Fruit fly (Drosophila melanogaster) whole organism, embryonic: ENCODE results near the gene mad2.

ENCODE experiments used
- ATbp ChIP-seq: fragments of 200-800 bp; sonication (Bioruptor generic); optimal IDR thresholded peaks from 2 replicates; lab custom pipeline; 2017; ENCODE audit warnings: missing biosample characterization, mild to moderate bottlenecking, missing genetic modification characterization, missing genetic modification reagents
- Asciz ChIP-seq: fragments of 200-800 bp; sonication (Bioruptor generic); optimal IDR thresholded peaks from 2 replicates; lab custom pipeline; 2017; ENCODE audit warnings: missing biosample characterization, mild to moderate bottlenecking, missing genetic modification characterization, missing genetic modification reagents
- Bdp1 ChIP-seq: fragments of 200-800 bp; sonication (Bioruptor generic); optimal IDR thresholded peaks from 3 replicates; lab custom pipeline; 2016; ENCODE audit warnings: missing biosample characterization, missing genetic modification characterization
- Blimp-1 ChIP-seq: fragments of 200-800 bp; sonication (Bioruptor generic); optimal IDR thresholded peaks from 3 replicates; lab custom pipeline; 2018; ENCODE audit warnings: missing biosample characterization, missing genetic modification characterization, mild to moderate bottlenecking, moderate library complexity, missing genetic modification reagents
- C15 ChIP-seq: fragments of 200-800 bp; sonication (Bioruptor generic); IDR thresholded peaks from 3 replicates; pipeline ENCODE4 v1.3.6; 2022; ENCODE audit warnings: missing biosample characterization, missing genetic modification characterization
- CG10431 ChIP-seq: fragments of 200-800 bp; sonication (Bioruptor generic); optimal IDR thresholded peaks from 3 replicates; lab custom pipeline; 2018; ENCODE audit warnings: missing biosample characterization, mild to moderate bottlenecking, missing genetic modification characterization
- CG10654 ChIP-seq: fragments of 200-800 bp; sonication (Bioruptor generic); optimal IDR thresholded peaks from 2 replicates; lab custom pipeline; 2016; ENCODE audit warnings: missing biosample characterization, missing genetic modification characterization
- CG10979 ChIP-seq: fragments of 200-800 bp; sonication (Bioruptor generic); optimal IDR thresholded peaks from 2 replicates; lab custom pipeline; 2018; ENCODE audit warnings: missing biosample characterization, mild to moderate bottlenecking, missing genetic modification characterization, moderate library complexity
- CG11247 ChIP-seq: fragments of 200-800 bp; sonication (Bioruptor generic); IDR thresholded peaks from 2 replicates; pipeline ENCODE4 v1.3.6; 2022; ENCODE audit warnings: missing biosample characterization, missing genetic modification characterization
- CG11456 ChIP-seq: fragments of 200-800 bp; sonication (Bioruptor generic); IDR thresholded peaks from 3 replicates; pipeline ENCODE4 v1.3.6; 2022; ENCODE audit warnings: missing biosample characterization, missing genetic modification characterization
- CG11504 ChIP-seq: fragments of 200-800 bp; sonication (Bioruptor generic); optimal IDR thresholded peaks from 3 replicates; lab custom pipeline; 2019; ENCODE audit warnings: missing biosample characterization, mild to moderate bottlenecking, missing genetic modification characterization, moderate library complexity
- CG12071 ChIP-seq: fragments of 200-800 bp; sonication (Bioruptor generic); optimal IDR thresholded peaks from 3 replicates; lab custom pipeline; 2018; ENCODE audit warnings: missing biosample characterization, mild to moderate bottlenecking, missing genetic modification characterization
- CG14667 ChIP-seq: fragments of 200-800 bp; sonication (Bioruptor generic); IDR thresholded peaks from 2 replicates; pipeline ENCODE4 v1.3.6; 2022; ENCODE audit warnings: missing biosample characterization, missing genetic modification characterization
- CG17328 ChIP-seq: fragments of 200-800 bp; sonication (Bioruptor generic); IDR thresholded peaks from 2 replicates; pipeline ENCODE4 v1.3.6; 2022; ENCODE audit warnings: missing biosample characterization, missing genetic modification characterization
- CG30020 ChIP-seq: fragments of 200-800 bp; optimal IDR thresholded peaks from 2 replicates; lab custom pipeline; 2019; ENCODE audit warnings: missing biosample characterization, mild to moderate bottlenecking, missing genetic modification characterization, moderate library complexity
- CG3163 ChIP-seq: fragments of 200-800 bp; sonication (Bioruptor generic); optimal IDR thresholded peaks from 3 replicates; lab custom pipeline; 2016; ENCODE audit warnings: missing biosample characterization, missing genetic modification characterization
- CG34376 ChIP-seq: fragments of 200-800 bp; sonication (Bioruptor generic); optimal IDR thresholded peaks from 2 replicates; lab custom pipeline; 2018; ENCODE audit warnings: missing biosample characterization, mild to moderate bottlenecking, missing genetic modification characterization
- CG43689 ChIP-seq: fragments of 200-800 bp; sonication (Bioruptor generic); IDR thresholded peaks from 2 replicates; pipeline ENCODE4 v1.3.6; 2022; ENCODE audit warnings: missing biosample characterization, missing genetic modification characterization
- CG4617 ChIP-seq: fragments of 200-800 bp; sonication (Bioruptor generic); optimal IDR thresholded peaks from 3 replicates; lab custom pipeline; 2016; ENCODE audit warnings: missing biosample characterization, missing genetic modification characterization, borderline replicate concordance
- CG6254 ChIP-seq: fragments of 200-800 bp; sonication (Bioruptor generic); optimal IDR thresholded peaks from 3 replicates; lab custom pipeline; 2017; ENCODE audit warnings: mild to moderate bottlenecking, missing biosample characterization, missing genetic modification reagents, missing genetic modification characterization
- CG8290 ChIP-seq, 3 experiments: fragments of 200-800 bp; sonication (Bioruptor generic); optimal IDR thresholded peaks; 2 replicates each; lab custom pipeline; 2016 to 2019; ENCODE audit warnings: missing biosample characterization in 3 of 3, missing genetic modification characterization in 3 of 3, mild to moderate bottlenecking in 2 of 3, moderate library complexity in 1 of 3
- D ChIP-seq, 2 experiments: fragments of 200-800 bp in 1 of 2; fragments of >200 bp in 1 of 2; sonication (Bioruptor generic) in 1 of 2; optimal IDR thresholded peaks; 2 replicates in 1 of 2; 3 replicates in 1 of 2; lab custom pipeline; 2017; ENCODE audit warnings: mild to moderate bottlenecking in 1 of 2, missing biosample characterization in 1 of 2, missing genetic modification characterization in 1 of 2, missing genetic modification reagents in 1 of 2
- Doc2 ChIP-seq: fragments of 200-800 bp; sonication (Bioruptor generic); IDR thresholded peaks from 2 replicates; pipeline ENCODE4 v1.3.6; 2022; ENCODE audit warnings: missing biosample characterization, missing genetic modification characterization
- Doc3 ChIP-seq: fragments of 200-800 bp; sonication (Bioruptor generic); IDR thresholded peaks from 3 replicates; pipeline ENCODE4 v1.3.6; 2022; ENCODE audit warnings: missing biosample characterization, missing genetic modification characterization; ENCODE audit not compliant: partially characterized antibody
- E2f1 ChIP-seq: fragments of 200-800 bp; sonication (Bioruptor generic); IDR thresholded peaks from 2 replicates; pipeline ENCODE4 v1.3.6; 2022; ENCODE audit warnings: missing biosample characterization, missing genetic modification characterization
- Fer1 ChIP-seq: fragments of 200-800 bp; sonication (Bioruptor generic); optimal IDR thresholded peaks from 2 replicates; lab custom pipeline; 2017; ENCODE audit warnings: missing biosample characterization, mild to moderate bottlenecking, missing genetic modification characterization
- Mad ChIP-seq: fragments of 200-800 bp; sonication (Bioruptor generic); optimal IDR thresholded peaks from 2 replicates; lab custom pipeline; 2016; ENCODE audit warnings: missing biosample characterization, missing genetic modification characterization
- Max ChIP-seq: fragments of 200-800 bp; sonication (Bioruptor generic); optimal IDR thresholded peaks from 2 replicates; lab custom pipeline; 2016; ENCODE audit warnings: missing biosample characterization, mild to moderate bottlenecking, missing genetic modification characterization
- NfI ChIP-seq: fragments of 200-800 bp; sonication (Bioruptor generic); optimal IDR thresholded peaks from 3 replicates; lab custom pipeline; 2018; ENCODE audit warnings: missing biosample characterization, mild to moderate bottlenecking, missing genetic modification characterization, moderate library complexity
- PHDP ChIP-seq: fragments of 200-800 bp; sonication (Bioruptor generic); optimal IDR thresholded peaks from 3 replicates; lab custom pipeline; 2018; ENCODE audit warnings: missing biosample characterization, mild to moderate bottlenecking, missing genetic modification characterization, moderate library complexity
- Rfx ChIP-seq: fragments of 200-800 bp; sonication (Bioruptor generic); IDR thresholded peaks from 2 replicates; pipeline ENCODE4 v1.3.6; 2022; ENCODE audit warnings: missing biosample characterization, missing genetic modification characterization
- btn ChIP-seq: fragments of 200-800 bp; sonication (Bioruptor generic); optimal IDR thresholded peaks from 2 replicates; lab custom pipeline; 2016; ENCODE audit warnings: missing biosample characterization, missing genetic modification characterization
- crc ChIP-seq: fragments of 200-800 bp; sonication (Bioruptor generic); optimal IDR thresholded peaks from 2 replicates; lab custom pipeline; 2016; ENCODE audit warnings: missing biosample characterization, missing genetic modification characterization
- disco-r ChIP-seq: fragments of 200-800 bp; sonication (Bioruptor generic); optimal IDR thresholded peaks from 2 replicates; lab custom pipeline; 2016; ENCODE audit warnings: missing biosample characterization, missing genetic modification characterization
- eyg ChIP-seq: fragments of 200-800 bp; sonication (Bioruptor generic); optimal IDR thresholded peaks from 3 replicates; lab custom pipeline; 2016; ENCODE audit warnings: missing biosample characterization, missing genetic modification characterization
- fd3F ChIP-seq: fragments of 200-800 bp; sonication (Bioruptor generic); optimal IDR thresholded peaks from 2 replicates; lab custom pipeline; 2018; ENCODE audit warnings: missing biosample characterization, mild to moderate bottlenecking, missing genetic modification characterization, moderate library complexity
- gcm ChIP-seq: fragments of 200-800 bp; sonication (Bioruptor generic); optimal IDR thresholded peaks from 2 replicates; lab custom pipeline; 2019; ENCODE audit warnings: missing biosample characterization, mild to moderate bottlenecking, missing genetic modification characterization, moderate library complexity
- gro ChIP-seq: fragments of 200-800 bp; sonication (Bioruptor generic); optimal IDR thresholded peaks from 2 replicates; lab custom pipeline; 2016; ENCODE audit warnings: missing biosample characterization, missing genetic modification characterization
- hkb ChIP-seq, 2 experiments: fragments of 200-800 bp in 1 of 2; fragments of >200 bp in 1 of 2; sonication (Bioruptor generic) in 1 of 2; IDR thresholded peaks in 1 of 2; optimal IDR thresholded peaks in 1 of 2; 2 replicates each; pipeline versions ENCODE4 v1.3.6 to Lab custom; 2017 to 2022; ENCODE audit warnings: missing biosample characterization in 1 of 2, missing genetic modification characterization in 1 of 2
- insv ChIP-seq, 2 experiments: fragments of 200-800 bp; sonication (Bioruptor generic); optimal IDR thresholded peaks; 3 replicates each; lab custom pipeline; 2016 to 2018; ENCODE audit warnings: missing biosample characterization in 2 of 2, missing genetic modification characterization in 2 of 2
- jigr1 ChIP-seq: fragments of 200-800 bp; sonication (Bioruptor generic); IDR thresholded peaks from 3 replicates; pipeline ENCODE4 v1.3.6; 2022; ENCODE audit warnings: missing biosample characterization, missing genetic modification characterization
- odd ChIP-seq: fragments of 200-800 bp; sonication (Bioruptor generic); optimal IDR thresholded peaks from 2 replicates; lab custom pipeline; 2017; ENCODE audit warnings: missing biosample characterization, mild to moderate bottlenecking, missing genetic modification characterization
- pan ChIP-seq, 4 experiments: fragments of >200 bp in 3 of 4; fragments of 200-800 bp in 1 of 4; sonication (Bioruptor generic) in 1 of 4; optimal IDR thresholded peaks in 3 of 4; IDR thresholded peaks in 1 of 4; 2 replicates each; pipeline versions ENCODE4 v1.3.6 to Lab custom; 2017 to 2022; ENCODE audit warnings: missing biosample characterization in 2 of 4, missing genetic modification characterization in 2 of 4, mixed read lengths in 1 of 4
- pita ChIP-seq: fragments of 200-800 bp; sonication (Bioruptor generic); optimal IDR thresholded peaks from 2 replicates; lab custom pipeline; 2017; ENCODE audit warnings: missing biosample characterization, mild to moderate bottlenecking, missing genetic modification characterization
- pzg ChIP-seq: fragments of 200-800 bp; sonication (Bioruptor generic); optimal IDR thresholded peaks from 3 replicates; lab custom pipeline; 2018; ENCODE audit warnings: missing biosample characterization, mild to moderate bottlenecking, missing genetic modification characterization, moderate library complexity
- slbo ChIP-seq: fragments of 200-800 bp; sonication (Bioruptor generic); IDR thresholded peaks from 2 replicates; pipeline ENCODE4 v1.3.6; 2022; ENCODE audit warnings: missing biosample characterization, missing genetic modification characterization
- vnd ChIP-seq: fragments of 200-800 bp; sonication (Bioruptor generic); IDR thresholded peaks from 3 replicates; pipeline ENCODE4 v1.3.6; 2022; ENCODE audit warnings: missing biosample characterization, missing genetic modification characterization; ENCODE audit not compliant: partially characterized antibody
- wor ChIP-seq: fragments of 200-800 bp; sonication (Bioruptor generic); IDR thresholded peaks from 2 replicates; pipeline ENCODE4 v1.3.6; 2022; ENCODE audit warnings: missing biosample characterization, missing genetic modification characterization
- z ChIP-seq: fragments of 200-800 bp; sonication (Bioruptor generic); IDR thresholded peaks from 3 replicates; pipeline ENCODE4 v1.3.6; 2022; ENCODE audit warnings: missing biosample characterization, missing genetic modification characterization

The mad2 gene

dm6 chr3L:5789663-5790062, 23.2 kb downstream of the mad2 start (continued):
- TF ChIP-seq ATbp (GFP tag; lab: Kevin White, UChicago) (no peak), CG14667 (GFP tag; lab: Robert Waterston, UW) (no peak), z (GFP tag; lab: Robert Waterston, UW) (no peak), CG10654 (GFP tag; lab: Kevin White, UChicago) (peak; percentile 23), wor (no peak), disco-r (GFP tag; lab: Kevin White, UChicago) (no peak), CG11504 (tag; lab: Kevin White, UChicago) (no peak), eyg (GFP tag; lab: Kevin White, UChicago) (no peak), CG12071 (GFP tag; lab: Kevin White, UChicago) (no peak), CG3163 (GFP tag; lab: Kevin White, UChicago) (no peak), CG30020 (tag; lab: Kevin White, UChicago) (no peak), gro (GFP tag; lab: Kevin White, UChicago) (peak; percentile 74), CG17328 (GFP tag; lab: Robert Waterston, UW) (no peak), CG34376 (GFP tag; lab: Kevin White, UChicago) (no peak), slbo (no peak; the same call in 1 of the 2 replicates), pan (optimal IDR thresholded peaks at IDR 0.05; lab: Kevin White, UChicago) (no peak), pan (GFP tag; optimal IDR thresholded peaks at IDR 0.05 in 1 of 2, IDR thresholded peaks at IDR 0.05 in 1 of 2) (peak in 1 of 2 experiments; percentile 36), pzg (GFP tag; lab: Kevin White, UChicago) (peak; percentile 66), fd3F (GFP tag; lab: Kevin White, UChicago) (no peak), CG11456 (GFP tag; lab: Robert Waterston, UW) (no peak), Fer1 (GFP tag; lab: Kevin White, UChicago) (peak; percentile 72), jigr1 (no peak), NfI (peak; percentile 6), Blimp-1 (GFP tag; lab: Kevin White, UChicago) (no peak), PHDP (peak; percentile 43), vnd (GFP tag; lab: Robert Waterston, UW) (no peak), E2f1 (no peak), D (optimal IDR thresholded peaks at IDR 0.05; lab: Kevin White, UChicago) (no peak), D (GFP tag; optimal IDR thresholded peaks at IDR 0.05; lab: Kevin White, UChicago) (no peak), Bdp1 (GFP tag; lab: Kevin White, UChicago) (no peak), btn (GFP tag; lab: Kevin White, UChicago) (no peak), pita (GFP tag; lab: Kevin White, UChicago) (no peak), insv (GFP tag; optimal IDR thresholded peaks at IDR 0.05; lab: Kevin White, UChicago) (no peak), CG4617 (GFP tag; lab: Kevin White, UChicago) (no peak), CG10431 (no peak), C15 (GFP tag; lab: Robert Waterston, UW) (no peak), CG10979 (tag; lab: Kevin White, UChicago) (peak; percentile 16), CG6254 (GFP tag; lab: Kevin White, UChicago) (no peak), Max (peak; percentile 11), odd (GFP tag; lab: Kevin White, UChicago) (no peak), hkb (optimal IDR thresholded peaks at IDR 0.05; lab: Kevin White, UChicago) (no peak), hkb (GFP tag; IDR thresholded peaks at IDR 0.05; lab: Robert Waterston, UW) (peak; percentile 66), Mad (GFP tag; lab: Kevin White, UChicago) (no peak), crc (peak; percentile 4), CG8290 (GFP tag; optimal IDR thresholded peaks at IDR 0.05; lab: Kevin White, UChicago) (no peak), CG8290 (tag; optimal IDR thresholded peaks at IDR 0.05; lab: Kevin White, UChicago) (peak in 1 of 2 experiments; percentile 62), Rfx (GFP tag; lab: Robert Waterston, UW) (peak; percentile 36), Doc3 (GFP tag; lab: Robert Waterston, UW) (0 out of 3 replicates have a peak, but pooled peaks have one; percentile 17), gcm (GFP tag; lab: Kevin White, UChicago) (peak; percentile 1), Doc2 (no peak), Asciz (GFP tag; lab: Kevin White, UChicago) (no peak), CG11247 (GFP tag; lab: Robert Waterston, UW) (no peak), CG43689 (GFP tag; lab: Robert Waterston, UW) (no peak)
